Worm (Caenorhabditis elegans) whole organism, midembryonic: ENCODE measurements around the gene gur-4.
A peak's percentile ranks its signal among the peaks of the same experiment; 100 is the strongest.

Source experiments
- flt-1 ChIP-seq: fragments of 200-800 bp; sonication (Bioruptor generic); IDR thresholded peaks from 2 replicates; pipeline ENCODE4 v1.3.6; 2022; ENCODE audit warnings: missing genetic modification characterization, missing compliant biosample characterization
- med-1 ChIP-seq: sonication (generic microtip); optimal IDR thresholded peaks from 2 replicates; lab custom pipeline; 2017; ENCODE audit warnings: missing genetic modification characterization, mild to moderate bottlenecking, missing compliant biosample characterization, antibody characterized with exemption, missing genetic modification reagents; ENCODE audit not compliant: insufficient read depth

ce11 chrII:14063044-14063500, 41.5 kb upstream of the gur-4 start, which contains the start of gene lem-2:
- TF ChIP-seq med-1, result no peak
- TF ChIP-seq flt-1 (GFP tag; lab: Robert Waterston, UW), result peak; percentile 70
